Worm (Caenorhabditis elegans) whole organism, early embryonic: Measurements from ENCODE around the gene dop-6.

ENCODE experiments used
- B0310.2 ChIP-seq: sonication (generic microtip); optimal IDR thresholded peaks from 2 replicates; lab custom pipeline; 2016; ENCODE audit warnings: mild to moderate bottlenecking, missing genetic modification characterization, missing compliant biosample characterization
- F13C5.2 ChIP-seq: sonication (generic microtip); optimal IDR thresholded peaks from 2 replicates; lab custom pipeline; 2017; ENCODE audit warnings: mild to moderate bottlenecking, missing genetic modification characterization, inconsistent platforms, missing compliant biosample characterization
- aly-1 ChIP-seq: sonication (generic microtip); optimal IDR thresholded peaks from 2 replicates; lab custom pipeline; 2016; ENCODE audit warnings: missing genetic modification characterization, missing compliant biosample characterization
- ama-1 ChIP-seq: fragments of 150-350 bp; optimal IDR thresholded peaks from 2 replicates; lab custom pipeline; 2014
- ceh-13 ChIP-seq: fragments of 200-800 bp; sonication (Bioruptor generic); optimal IDR thresholded peaks from 2 replicates; lab custom pipeline; 2018; ENCODE audit warnings: mild to moderate bottlenecking, missing genetic modification characterization, missing compliant biosample characterization
- ceh-36 ChIP-seq: sonication (generic microtip); optimal IDR thresholded peaks from 2 replicates; lab custom pipeline; 2016; ENCODE audit warnings: missing genetic modification characterization, inconsistent platforms, missing compliant biosample characterization
- ets-7 ChIP-seq: sonication (generic microtip); optimal IDR thresholded peaks from 2 replicates; lab custom pipeline; 2016; ENCODE audit warnings: missing genotype, missing genetic modification characterization, missing compliant biosample characterization
- flt-1 ChIP-seq: fragments of 200-800 bp; sonication (Bioruptor generic); IDR thresholded peaks from 2 replicates; pipeline ENCODE4 v1.3.6; 2022; ENCODE audit warnings: missing genetic modification characterization, missing compliant biosample characterization
- hmbx-1 ChIP-seq: sonication (generic microtip); optimal IDR thresholded peaks from 2 replicates; lab custom pipeline; 2016; ENCODE audit warnings: mild to moderate bottlenecking, missing genetic modification characterization, missing compliant biosample characterization
- hmg-4 ChIP-seq: fragments of 200-800 bp; sonication (Bioruptor generic); optimal IDR thresholded peaks from 2 replicates; lab custom pipeline; 2018; ENCODE audit warnings: mild to moderate bottlenecking, missing genetic modification characterization, missing compliant biosample characterization
- hnd-1 ChIP-seq: sonication (generic microtip); optimal IDR thresholded peaks from 2 replicates; lab custom pipeline; 2016; ENCODE audit warnings: missing genetic modification characterization, missing compliant biosample characterization
- scrt-1 ChIP-seq: fragments of 200-800 bp; sonication (Bioruptor generic); IDR thresholded peaks from 2 replicates; pipeline ENCODE4 v1.3.6; 2022; ENCODE audit warnings: missing genetic modification characterization, missing compliant biosample characterization
- sea-1 ChIP-seq: fragments of 200-800 bp; sonication (Bioruptor generic); conservative IDR thresholded peaks from 2 replicates; pipeline ENCODE4 v1.3.6; 2022; ENCODE audit warnings: missing genetic modification characterization, missing compliant biosample characterization
- tra-4 ChIP-seq: sonication (generic microtip); optimal IDR thresholded peaks from 2 replicates; lab custom pipeline; 2017; ENCODE audit warnings: missing genetic modification characterization, missing compliant biosample characterization

DNA sequence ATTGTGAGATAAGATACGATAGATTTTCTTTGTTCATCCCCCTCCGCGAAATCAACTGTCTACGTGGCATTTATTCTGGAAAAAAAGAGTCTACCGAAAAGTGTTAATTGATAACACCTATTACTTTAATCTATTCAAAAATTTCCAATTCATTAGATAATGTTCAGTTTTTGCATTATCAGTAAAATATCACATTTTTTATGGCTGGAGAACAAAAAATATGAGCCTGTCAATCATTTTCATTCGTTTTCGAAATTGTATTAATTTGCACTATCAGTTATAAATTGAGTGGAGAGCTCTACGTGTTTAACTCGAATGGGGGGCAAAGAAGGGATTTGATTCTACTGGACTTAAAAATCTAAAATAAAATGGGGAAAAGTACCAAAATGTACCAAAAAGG, 38.4 kb downstream of the dop-6 start:
- TF ChIP-seq sea-1 (GFP tag; lab: Robert Waterston, UW) (no peak), F13C5.2 (tag; lab: Kevin White, UChicago) (no peak), ceh-36 (tag; lab: Kevin White, UChicago) (no peak), ama-1 (lab: Kevin White, UChicago) (no peak), B0310.2 (tag; lab: Kevin White, UChicago) (no peak), hmg-4 (GFP tag; lab: Kevin White, UChicago) (no peak), hmbx-1 (tag; lab: Kevin White, UChicago) (no peak), scrt-1 (GFP tag; lab: Robert Waterston, UW) (no peak), flt-1 (GFP tag; lab: Robert Waterston, UW) (no peak), ceh-13 (no peak), ets-7 (tag; lab: Kevin White, UChicago) (no peak), hnd-1 (tag; lab: Kevin White, UChicago) (no peak), aly-1 (no peak), tra-4 (no peak)
